Fruit fly (Drosophila melanogaster) whole organism, embryonic: ENCODE measurements around the gene CG18095.

ENCODE experiments used
- Abd-B ChIP-seq: fragments of 200-800 bp; sonication (Bioruptor generic); optimal IDR thresholded peaks from 2 replicates; lab custom pipeline; 2018; ENCODE audit warnings: missing biosample characterization, mild to moderate bottlenecking, missing genetic modification characterization, moderate library complexity
- Atf-2 ChIP-seq: fragments of 200-800 bp; sonication (Bioruptor generic); optimal IDR thresholded peaks from 2 replicates; lab custom pipeline; 2016; ENCODE audit warnings: missing biosample characterization, missing genetic modification characterization
- Awh ChIP-seq: fragments of 200-800 bp; sonication (Bioruptor generic); IDR thresholded peaks from 2 replicates; pipeline ENCODE4, ENCODE4 v1.3.6; 2022; ENCODE audit warnings: missing biosample characterization, missing genetic modification characterization
- BtbVII ChIP-seq: fragments of 200-800 bp; sonication (Bioruptor generic); optimal IDR thresholded peaks from 3 replicates; lab custom pipeline; 2017; ENCODE audit warnings: missing biosample characterization, mild to moderate bottlenecking, missing genetic modification characterization
- Bteb2 ChIP-seq: fragments of 200-800 bp; sonication (Bioruptor generic); optimal IDR thresholded peaks from 2 replicates; lab custom pipeline; 2016; ENCODE audit warnings: missing biosample characterization, missing genetic modification characterization
- CG10462 ChIP-seq: fragments of 200-800 bp; sonication (Bioruptor generic); optimal IDR thresholded peaks from 2 replicates; lab custom pipeline; 2016; ENCODE audit warnings: missing biosample characterization, missing genetic modification characterization
- CG10959 ChIP-seq: fragments of 200-800 bp; sonication (Bioruptor generic); IDR thresholded peaks from 2 replicates; pipeline ENCODE4 v1.3.6; 2022; ENCODE audit warnings: missing biosample characterization, missing genetic modification characterization
- CG11085 ChIP-seq: fragments of 200-800 bp; sonication (Bioruptor generic); IDR thresholded peaks from 2 replicates; pipeline ENCODE4 v1.3.6; 2022; ENCODE audit warnings: missing biosample characterization, missing genetic modification characterization
- CG14014 ChIP-seq: fragments of 200-800 bp; sonication (Bioruptor generic); IDR thresholded peaks from 2 replicates; pipeline ENCODE4 v1.3.6; 2022; ENCODE audit warnings: missing biosample characterization, missing genetic modification characterization
- CG3163 ChIP-seq: fragments of 200-800 bp; sonication (Bioruptor generic); optimal IDR thresholded peaks from 3 replicates; lab custom pipeline; 2016; ENCODE audit warnings: missing biosample characterization, missing genetic modification characterization
- CG33213 ChIP-seq: fragments of 200-800 bp; sonication (Bioruptor generic); optimal IDR thresholded peaks from 3 replicates; lab custom pipeline; 2016; ENCODE audit warnings: missing biosample characterization, missing genetic modification characterization
- CG6254 ChIP-seq: fragments of 200-800 bp; sonication (Bioruptor generic); optimal IDR thresholded peaks from 3 replicates; lab custom pipeline; 2017; ENCODE audit warnings: mild to moderate bottlenecking, missing biosample characterization, missing genetic modification reagents, missing genetic modification characterization
- CG7357 ChIP-seq: fragments of 200-800 bp; sonication (Bioruptor generic); IDR thresholded peaks from 3 replicates; pipeline ENCODE4 v1.3.6; 2022; ENCODE audit warnings: missing biosample characterization, missing genetic modification characterization
- CG7839 ChIP-seq: fragments of 200-800 bp; sonication (Bioruptor generic); optimal IDR thresholded peaks from 3 replicates; lab custom pipeline; 2018; ENCODE audit warnings: missing biosample characterization, mild to moderate bottlenecking, missing genetic modification characterization, moderate library complexity
- CG8290 ChIP-seq, 3 experiments: fragments of 200-800 bp; sonication (Bioruptor generic); optimal IDR thresholded peaks; 2 replicates each; lab custom pipeline; 2016 to 2019; ENCODE audit warnings: missing biosample characterization in 3 of 3, missing genetic modification characterization in 3 of 3, mild to moderate bottlenecking in 2 of 3, moderate library complexity in 1 of 3
- Camta ChIP-seq: fragments of 200-800 bp; sonication (Bioruptor generic); optimal IDR thresholded peaks from 2 replicates; lab custom pipeline; 2016; ENCODE audit warnings: missing biosample characterization, missing genetic modification characterization
- Dek ChIP-seq: fragments of 200-800 bp; sonication (Bioruptor generic); optimal IDR thresholded peaks from 3 replicates; lab custom pipeline; 2019; ENCODE audit warnings: missing biosample characterization, mild to moderate bottlenecking, missing genetic modification characterization, moderate library complexity
- Drgx ChIP-seq: fragments of 200-800 bp; sonication (Bioruptor generic); IDR thresholded peaks from 2 replicates; pipeline ENCODE4 v1.3.6; 2022; ENCODE audit warnings: missing biosample characterization, missing genetic modification characterization
- Ets97D ChIP-seq: fragments of 200-800 bp; sonication (Bioruptor generic); optimal IDR thresholded peaks from 3 replicates; lab custom pipeline; 2016; ENCODE audit warnings: missing biosample characterization, missing genetic modification characterization
- GATAe ChIP-seq: fragments of 200-800 bp; sonication (Bioruptor generic); conservative IDR thresholded peaks from 2 replicates; pipeline ENCODE4 v1.3.6; 2022; ENCODE audit warnings: missing biosample characterization, missing genetic modification characterization
- Hr51 ChIP-seq, 2 experiments: fragments of 200-800 bp; sonication (Bioruptor generic); optimal IDR thresholded peaks; 2 replicates in 1 of 2; 3 replicates in 1 of 2; lab custom pipeline; 2016 to 2018; ENCODE audit warnings: missing biosample characterization in 2 of 2, missing genetic modification characterization in 2 of 2, mild to moderate bottlenecking in 1 of 2, moderate library complexity in 1 of 2
- Meics ChIP-seq: fragments of 200-800 bp; sonication (Bioruptor generic); optimal IDR thresholded peaks from 2 replicates; lab custom pipeline; 2017; ENCODE audit warnings: missing biosample characterization, mild to moderate bottlenecking, missing genetic modification characterization
- Rx ChIP-seq: fragments of 200-800 bp; sonication (Bioruptor generic); IDR thresholded peaks from 2 replicates; pipeline ENCODE4 v1.3.6; 2022; ENCODE audit warnings: missing biosample characterization, missing genetic modification characterization
- Scr ChIP-seq: fragments of 200-800 bp; sonication (Bioruptor generic); IDR thresholded peaks from 2 replicates; pipeline ENCODE4 v1.3.6; 2022; ENCODE audit warnings: missing biosample characterization, missing genetic modification characterization; ENCODE audit not compliant: partially characterized antibody
- Stat92E ChIP-seq, 3 experiments: fragments of >200 bp in 2 of 3; fragments of 200-800 bp in 1 of 3; sonication (Bioruptor generic) in 1 of 3; optimal IDR thresholded peaks; 2 replicates each; lab custom pipeline; 2017 to 2019; ENCODE audit warnings: missing biosample characterization in 3 of 3, missing genetic modification characterization in 3 of 3, mild to moderate bottlenecking in 1 of 3, moderate library complexity in 1 of 3
- Vsx1 ChIP-seq: fragments of 200-800 bp; sonication (Bioruptor generic); optimal IDR thresholded peaks from 2 replicates; lab custom pipeline; 2017; ENCODE audit warnings: missing biosample characterization, mild to moderate bottlenecking, missing genetic modification characterization, missing genetic modification reagents
- YL-1 ChIP-seq: fragments of 200-800 bp; sonication (Bioruptor generic); optimal IDR thresholded peaks from 3 replicates; lab custom pipeline; 2017; ENCODE audit warnings: missing biosample characterization, mild to moderate bottlenecking, missing genetic modification characterization
- ac ChIP-seq: fragments of 200-800 bp; sonication (Bioruptor generic); optimal IDR thresholded peaks from 3 replicates; lab custom pipeline; 2017; ENCODE audit warnings: missing biosample characterization, mild to moderate bottlenecking, missing genetic modification characterization
- ara ChIP-seq: fragments of 200-800 bp; sonication (Bioruptor generic); IDR thresholded peaks from 2 replicates; pipeline ENCODE4 v1.3.6; 2022; ENCODE audit warnings: missing biosample characterization, missing genetic modification characterization
- chn ChIP-seq: fragments of 200-800 bp; sonication (Bioruptor generic); optimal IDR thresholded peaks from 2 replicates; lab custom pipeline; 2016; ENCODE audit warnings: missing biosample characterization, missing genetic modification characterization
- cwo ChIP-seq: fragments of 200-800 bp; sonication (Bioruptor generic); optimal IDR thresholded peaks from 3 replicates; lab custom pipeline; 2017; ENCODE audit warnings: missing biosample characterization, missing genetic modification characterization, mild to moderate bottlenecking, moderate library complexity, missing genetic modification reagents
- fd64A ChIP-seq: fragments of 200-800 bp; sonication (Bioruptor generic); optimal IDR thresholded peaks from 3 replicates; lab custom pipeline; 2018; ENCODE audit warnings: missing biosample characterization, mild to moderate bottlenecking, missing genetic modification characterization
- fu2 ChIP-seq: fragments of 200-800 bp; sonication (Bioruptor generic); optimal IDR thresholded peaks from 2 replicates; lab custom pipeline; 2016; ENCODE audit warnings: missing biosample characterization, missing genetic modification characterization
- gce ChIP-seq: fragments of 200-800 bp; sonication (Bioruptor generic); IDR thresholded peaks from 3 replicates; pipeline ENCODE4 v1.3.6; 2022; ENCODE audit warnings: missing biosample characterization, missing genetic modification characterization
- kah ChIP-seq: fragments of 200-800 bp; sonication (Bioruptor generic); optimal IDR thresholded peaks from 2 replicates; lab custom pipeline; 2018; ENCODE audit warnings: missing biosample characterization, mild to moderate bottlenecking, missing genetic modification characterization
- oc ChIP-seq: fragments of 200-800 bp; sonication (Bioruptor generic); optimal IDR thresholded peaks from 2 replicates; lab custom pipeline; 2018; ENCODE audit warnings: missing biosample characterization, mild to moderate bottlenecking, missing genetic modification characterization, moderate library complexity
- odd ChIP-seq: fragments of 200-800 bp; sonication (Bioruptor generic); optimal IDR thresholded peaks from 2 replicates; lab custom pipeline; 2017; ENCODE audit warnings: missing biosample characterization, mild to moderate bottlenecking, missing genetic modification characterization
- onecut ChIP-seq: fragments of 200-800 bp; sonication (Bioruptor generic); IDR thresholded peaks from 2 replicates; pipeline ENCODE4 v1.3.6; 2022; ENCODE audit warnings: missing biosample characterization, missing genetic modification characterization
- otp ChIP-seq: fragments of 200-800 bp; sonication (Bioruptor generic); IDR thresholded peaks from 3 replicates; pipeline ENCODE4, ENCODE4 v1.3.6; 2022; ENCODE audit warnings: missing biosample characterization, missing genetic modification characterization
- pan ChIP-seq, 4 experiments: fragments of >200 bp in 3 of 4; fragments of 200-800 bp in 1 of 4; sonication (Bioruptor generic) in 1 of 4; optimal IDR thresholded peaks in 3 of 4; IDR thresholded peaks in 1 of 4; 2 replicates each; pipeline versions ENCODE4 v1.3.6 to Lab custom; 2017 to 2022; ENCODE audit warnings: missing biosample characterization in 2 of 4, missing genetic modification characterization in 2 of 4, mixed read lengths in 1 of 4
- row ChIP-seq: fragments of 200-800 bp; sonication (Bioruptor generic); IDR thresholded peaks from 3 replicates; pipeline ENCODE4 v1.3.6; 2022; ENCODE audit warnings: missing biosample characterization, missing genetic modification characterization
- sima ChIP-seq: fragments of 200-800 bp; sonication (Bioruptor generic); optimal IDR thresholded peaks from 2 replicates; lab custom pipeline; 2016; ENCODE audit warnings: missing biosample characterization, missing genetic modification characterization
- slou ChIP-seq: fragments of 200-800 bp; sonication (Bioruptor generic); optimal IDR thresholded peaks from 3 replicates; lab custom pipeline; 2016; ENCODE audit warnings: missing biosample characterization, missing genetic modification characterization
- ssp ChIP-seq: fragments of 200-800 bp; sonication (Bioruptor generic); IDR thresholded peaks from 2 replicates; pipeline ENCODE4 v1.3.6; 2022; ENCODE audit warnings: missing biosample characterization, missing genetic modification characterization
- tap ChIP-seq: fragments of 200-800 bp; optimal IDR thresholded peaks from 3 replicates; lab custom pipeline; 2019; ENCODE audit warnings: missing biosample characterization, mild to moderate bottlenecking, missing genetic modification characterization, moderate library complexity
- tio ChIP-seq: fragments of 200-800 bp; sonication (Bioruptor generic); optimal IDR thresholded peaks from 2 replicates; lab custom pipeline; 2017; ENCODE audit warnings: missing biosample characterization, missing genetic modification characterization, inconsistent platforms
- toy ChIP-seq: fragments of 200-800 bp; sonication (Bioruptor generic); IDR thresholded peaks from 2 replicates; pipeline ENCODE4 v1.3.6; 2022; ENCODE audit warnings: missing biosample characterization, missing genetic modification characterization
- wdn ChIP-seq: fragments of 200-800 bp; sonication (Bioruptor generic); IDR thresholded peaks from 2 replicates; pipeline ENCODE4 v1.3.6; 2022; ENCODE audit warnings: missing biosample characterization, missing genetic modification characterization
- yki ChIP-seq: fragments of >200 bp; optimal IDR thresholded peaks from 3 replicates; lab custom pipeline; 2018

CG18095 gene

dm6 chr2L:14011591-14012303, 19.6 kb downstream of the CG18095 start (continued):
- TF ChIP-seq row (GFP tag; lab: Robert Waterston, UW) (peak; percentile 93), toy (GFP tag; lab: Robert Waterston, UW) (no peak), Hr51 (GFP tag; optimal IDR thresholded peaks at IDR 0.05; lab: Kevin White, UChicago) (peak in 1 of 2 experiments; percentile 50), cwo (GFP tag; lab: Kevin White, UChicago) (no peak), fd64A (GFP tag; lab: Kevin White, UChicago) (no peak), GATAe (GFP tag; lab: Robert Waterston, UW) (no peak), ara (GFP tag; lab: Robert Waterston, UW) (no peak), Meics (GFP tag; lab: Kevin White, UChicago) (peak; percentile 67), Dek (tag; lab: Kevin White, UChicago) (peak; percentile 53), BtbVII (GFP tag; lab: Kevin White, UChicago) (no peak), otp (GFP tag; lab: Robert Waterston, UW) (no peak; the same call in 2 of the 3 replicates), CG10462 (no peak), Camta (GFP tag; lab: Kevin White, UChicago) (no peak), CG6254 (no peak), CG7839 (tag; lab: Kevin White, UChicago) (peak; percentile 62), odd (GFP tag; lab: Kevin White, UChicago) (no peak), Stat92E (GFP tag; optimal IDR thresholded peaks at IDR 0.05; lab: Kevin White, UChicago) (no peak), Abd-B (no peak), pan (optimal IDR thresholded peaks at IDR 0.05; lab: Kevin White, UChicago) (no peak), pan (GFP tag; optimal IDR thresholded peaks at IDR 0.05 in 1 of 2, IDR thresholded peaks at IDR 0.05 in 1 of 2) (no peak), Awh (GFP tag; lab: Robert Waterston, UW) (0 out of 2 replicates have a peak, but pooled peaks have one; percentile 22), YL-1 (GFP tag; lab: Kevin White, UChicago) (no peak), gce (no peak), sima (no peak), chn (no peak), yki (no peak), wdn (GFP tag; lab: Robert Waterston, UW) (peak; percentile 41; the same call in 1 of the 2 replicates), tio (GFP tag; lab: Kevin White, UChicago) (no peak), Ets97D (GFP tag; lab: Kevin White, UChicago) (no peak), CG3163 (no peak), ac (GFP tag; lab: Kevin White, UChicago) (no peak), slou (GFP tag; lab: Kevin White, UChicago) (no peak), Drgx (GFP tag; lab: Robert Waterston, UW) (no peak; the same call in 1 of the 2 replicates), fu2 (no peak), kah (GFP tag; lab: Kevin White, UChicago) (no peak), Rx (GFP tag; lab: Robert Waterston, UW) (0 out of 2 replicates have a peak, but pooled peaks have one; percentile 7), CG11085 (GFP tag; lab: Robert Waterston, UW) (no peak), tap (tag; lab: Kevin White, UChicago) (peak; percentile 47), CG7357 (GFP tag; lab: Robert Waterston, UW) (no peak), Scr (GFP tag; lab: Robert Waterston, UW) (peak; percentile 31; the same call in 1 of the 2 replicates), Vsx1 (GFP tag; lab: Kevin White, UChicago) (no peak), CG14014 (GFP tag; lab: Robert Waterston, UW) (0 out of 2 replicates have a peak, but pooled peaks have one; percentile 59), CG10959 (GFP tag; lab: Robert Waterston, UW) (no peak), Atf-2 (GFP tag; lab: Kevin White, UChicago) (no peak), Bteb2 (GFP tag; lab: Kevin White, UChicago) (no peak), onecut (GFP tag; lab: Robert Waterston, UW) (peak; percentile 48; the same call in 1 of the 2 replicates), oc (tag; lab: Kevin White, UChicago) (no peak), CG8290 (GFP tag; optimal IDR thresholded peaks at IDR 0.05; lab: Kevin White, UChicago) (peak; percentile 27), CG8290 (tag; optimal IDR thresholded peaks at IDR 0.05; lab: Kevin White, UChicago) (peak in 1 of 2 experiments; percentile 27), CG33213 (GFP tag; lab: Kevin White, UChicago) (peak; percentile 4), ssp (GFP tag; lab: Robert Waterston, UW) (no peak)
